Worm (Caenorhabditis elegans) whole organism, late embryonic: ENCODE measurements around the gene Y51H7BR.8.
A peak's percentile ranks its signal among the peaks of the same experiment; 100 is the strongest.

Experiments
- C38D4.7 ChIP-seq: fragments of 200-800 bp; sonication (Bioruptor generic); optimal IDR thresholded peaks from 2 replicates; lab custom pipeline; 2018; ENCODE audit warnings: mild to moderate bottlenecking, missing genetic modification characterization, moderate library complexity, missing compliant biosample characterization
- F13H6.1 ChIP-seq: sonication (generic microtip); optimal IDR thresholded peaks from 2 replicates; lab custom pipeline; 2016; ENCODE audit warnings: missing genetic modification characterization, missing compliant biosample characterization
- T23F11.4 ChIP-seq: fragments of 200-800 bp; sonication (Bioruptor generic); optimal IDR thresholded peaks from 2 replicates; lab custom pipeline; 2018; ENCODE audit warnings: mild to moderate bottlenecking, missing genetic modification characterization, missing compliant biosample characterization
- ceh-24 ChIP-seq: sonication (generic microtip); optimal IDR thresholded peaks from 2 replicates; lab custom pipeline; 2016; ENCODE audit warnings: mild to moderate bottlenecking, missing genetic modification characterization, missing compliant biosample characterization
- ceh-30 ChIP-seq: fragments of 150-350 bp; optimal IDR thresholded peaks from 2 replicates; lab custom pipeline; 2014; ENCODE audit warnings: missing biosample characterization, missing genetic modification characterization
- ceh-34 ChIP-seq: sonication (generic microtip); optimal IDR thresholded peaks from 2 replicates; lab custom pipeline; 2016; ENCODE audit warnings: mild to moderate bottlenecking, missing genetic modification characterization, missing compliant biosample characterization
- ceh-48 ChIP-seq: sonication (generic microtip); optimal IDR thresholded peaks from 2 replicates; lab custom pipeline; 2016; ENCODE audit warnings: missing genetic modification characterization, inconsistent platforms, missing compliant biosample characterization
- ceh-9 ChIP-seq: sonication (generic microtip); optimal IDR thresholded peaks from 2 replicates; lab custom pipeline; 2016; ENCODE audit warnings: mild to moderate bottlenecking, missing genetic modification characterization, inconsistent platforms, missing compliant biosample characterization
- elt-2 ChIP-seq: sonication (generic microtip); optimal IDR thresholded peaks from 2 replicates; lab custom pipeline; 2016; ENCODE audit warnings: missing genetic modification reagents, missing genetic modification characterization, missing compliant biosample characterization
- ets-4 ChIP-seq: sonication (generic microtip); optimal IDR thresholded peaks from 2 replicates; lab custom pipeline; 2016; ENCODE audit warnings: missing genetic modification characterization, missing compliant biosample characterization
- fkh-10 ChIP-seq: fragments of 150-350 bp; optimal IDR thresholded peaks from 2 replicates; lab custom pipeline; 2014; ENCODE audit warnings: missing biosample characterization, missing genetic modification reagents, missing genetic modification characterization
- gmeb-2 ChIP-seq: sonication (generic microtip); optimal IDR thresholded peaks from 2 replicates; lab custom pipeline; 2016; ENCODE audit warnings: missing genetic modification characterization, inconsistent platforms, missing compliant biosample characterization
- hlh-13 ChIP-seq: fragments of 200-800 bp; sonication (Bioruptor generic); optimal IDR thresholded peaks from 2 replicates; lab custom pipeline; 2018; ENCODE audit warnings: mild to moderate bottlenecking, missing genetic modification characterization, missing compliant biosample characterization
- hlh-15 ChIP-seq: sonication (generic microtip); optimal IDR thresholded peaks from 2 replicates; lab custom pipeline; 2016; ENCODE audit warnings: missing genetic modification characterization, missing compliant biosample characterization
- hlh-30 ChIP-seq: sonication (generic microtip); optimal IDR thresholded peaks from 2 replicates; lab custom pipeline; 2017; ENCODE audit warnings: antibody characterized with exemption, missing genetic modification characterization, missing compliant biosample characterization; ENCODE audit not compliant: insufficient read depth
- hlh-6 ChIP-seq: sonication (generic microtip); optimal IDR thresholded peaks from 2 replicates; lab custom pipeline; 2016; ENCODE audit warnings: missing genotype, missing genetic modification characterization, missing compliant biosample characterization
- lim-6 ChIP-seq: sonication (generic microtip); optimal IDR thresholded peaks from 2 replicates; lab custom pipeline; 2016; ENCODE audit warnings: missing genetic modification characterization, missing compliant biosample characterization
- lin-11 ChIP-seq: fragments of 200-800 bp; sonication (Bioruptor generic); optimal IDR thresholded peaks from 2 replicates; lab custom pipeline; 2018; ENCODE audit warnings: mild to moderate bottlenecking, missing genetic modification characterization, missing compliant biosample characterization
- madf-2 ChIP-seq: sonication (generic microtip); optimal IDR thresholded peaks from 2 replicates; lab custom pipeline; 2017; ENCODE audit warnings: missing genetic modification characterization, missing compliant biosample characterization
- nfya-1 ChIP-seq: sonication (generic microtip); optimal IDR thresholded peaks from 2 replicates; lab custom pipeline; 2017; ENCODE audit warnings: missing genetic modification characterization, mild to moderate bottlenecking, missing compliant biosample characterization, antibody characterized with exemption, moderate library complexity
- nhr-11 ChIP-seq: fragments of 150-350 bp; optimal IDR thresholded peaks from 2 replicates; lab custom pipeline; 2014; ENCODE audit warnings: missing biosample characterization, missing genetic modification characterization
- nhr-232 ChIP-seq: sonication (generic microtip); optimal IDR thresholded peaks from 2 replicates; lab custom pipeline; 2016; ENCODE audit warnings: missing genetic modification characterization, missing compliant biosample characterization
- odd-2 ChIP-seq: sonication (generic microtip); optimal IDR thresholded peaks from 2 replicates; lab custom pipeline; 2017; ENCODE audit warnings: antibody characterized with exemption, mild to moderate bottlenecking, missing genetic modification characterization, missing compliant biosample characterization
- pag-3 ChIP-seq: sonication (generic microtip); optimal IDR thresholded peaks from 2 replicates; lab custom pipeline; 2016; ENCODE audit warnings: missing compliant biosample characterization, missing genetic modification characterization, borderline replicate concordance
- pha-2 ChIP-seq: sonication (generic microtip); optimal IDR thresholded peaks from 2 replicates; lab custom pipeline; 2017; ENCODE audit warnings: mild to moderate bottlenecking, missing genetic modification characterization, missing compliant biosample characterization
- pqm-1 ChIP-seq: sonication (generic microtip); optimal IDR thresholded peaks from 2 replicates; lab custom pipeline; 2016; ENCODE audit warnings: missing genetic modification characterization, missing compliant biosample characterization
- pros-1 ChIP-seq: fragments of 150-350 bp; optimal IDR thresholded peaks from 2 replicates; lab custom pipeline; 2014; ENCODE audit warnings: missing biosample characterization, missing genetic modification reagents, missing genetic modification characterization
- ref-2 ChIP-seq: sonication (generic microtip); optimal IDR thresholded peaks from 2 replicates; lab custom pipeline; 2016; ENCODE audit warnings: missing genetic modification characterization, missing compliant biosample characterization
- sdc-2 ChIP-seq: sonication (generic microtip); optimal IDR thresholded peaks from 2 replicates; lab custom pipeline; 2016; ENCODE audit warnings: missing genotype, missing genetic modification characterization, missing compliant biosample characterization
- sox-4 ChIP-seq: sonication (generic microtip); optimal IDR thresholded peaks from 2 replicates; lab custom pipeline; 2017; ENCODE audit warnings: mild to moderate bottlenecking, missing genetic modification characterization, inconsistent platforms, missing compliant biosample characterization
- ttx-3 ChIP-seq: sonication (generic microtip); optimal IDR thresholded peaks from 2 replicates; lab custom pipeline; 2016; ENCODE audit warnings: missing genetic modification reagents, missing genetic modification characterization, missing compliant biosample characterization
- unc-55 ChIP-seq: sonication (generic microtip); optimal IDR thresholded peaks from 2 replicates; lab custom pipeline; 2017; ENCODE audit warnings: missing biosample characterization, missing genetic modification reagents, missing genetic modification characterization
- ztf-16 ChIP-seq: sonication (generic microtip); optimal IDR thresholded peaks from 2 replicates; lab custom pipeline; 2017; ENCODE audit warnings: missing genetic modification characterization, missing compliant biosample characterization

Gene Y51H7BR.8

ce11 chrII:1518914-1519313, at the start of gene Y51H7BR.8:
Gene Y51H7BR.8 (plus strand): TSS chrII:1519214.
- TF ChIP-seq odd-2 (tag; lab: Kevin White, UChicago) (no peak), pqm-1 (no peak), sox-4 (tag; lab: Kevin White, UChicago) (no peak), ceh-9 (tag; lab: Kevin White, UChicago) (no peak), ztf-16 (tag; lab: Kevin White, UChicago) (no peak), nhr-11 (tag; lab: Kevin White, UChicago) (no peak), ceh-30 (tag; lab: Kevin White, UChicago) (no peak), madf-2 (tag; lab: Kevin White, UChicago) (no peak), C38D4.7 (GFP tag; lab: Kevin White, UChicago) (no peak), ets-4 (tag; lab: Kevin White, UChicago) (no peak), ttx-3 (no peak), ceh-34 (tag; lab: Kevin White, UChicago) (no peak), nfya-1 (tag; lab: Kevin White, UChicago) (no peak), gmeb-2 (tag; lab: Kevin White, UChicago) (no peak), sdc-2 (no peak), F13H6.1 (tag; lab: Kevin White, UChicago) (no peak), lim-6 (tag; lab: Kevin White, UChicago) (no peak)
- TF ChIP-seq, all 69 proteins: peak for 0

- TF ChIP-seq ceh-30 (tag; lab: Kevin White, UChicago) (no peak), unc-55 (no peak), hlh-6 (tag; lab: Kevin White, UChicago) (no peak), ref-2 (tag; lab: Kevin White, UChicago) (no peak), pag-3 (no peak), T23F11.4 (GFP tag; lab: Kevin White, UChicago) (no peak)
These were observed 48.5 kb upstream of the Y51H7BR.8 start, which contains the start of gene H17B01.2 for ce11 chrII:1470515-1470966. Gene H17B01.2 (plus strand): TSS chrII:1470565.

DNA sequence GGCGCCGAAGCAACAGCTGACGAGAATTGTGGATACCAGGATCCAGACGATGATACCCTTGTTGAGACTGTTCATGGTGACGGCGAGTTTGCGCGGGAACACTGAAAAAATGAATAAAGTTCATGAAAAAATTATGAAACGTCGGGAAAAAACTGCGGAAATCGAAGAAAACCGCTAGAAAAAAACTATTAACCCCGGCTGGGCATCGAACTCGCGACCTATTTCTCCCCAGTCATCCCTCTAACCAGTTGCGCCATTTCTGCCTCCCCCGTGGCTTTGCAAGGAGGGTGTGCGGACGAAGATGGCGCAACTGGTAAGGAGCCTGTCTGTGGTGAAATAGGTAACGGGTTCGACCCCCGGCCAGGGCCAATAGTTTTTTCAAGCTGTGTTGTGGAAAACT, 45.5 kb upstream of the Y51H7BR.8 start, which contains the start of gene H17B01.5:
Gene H17B01.5 (minus strand): TSS at position 101 of the 400 bp plus-strand sequence.
- TF ChIP-seq pha-2 (tag; lab: Kevin White, UChicago) (no peak), ceh-30 (tag; lab: Kevin White, UChicago) (no peak), pros-1 (tag; lab: Kevin White, UChicago) (no peak), odd-2 (tag; lab: Kevin White, UChicago) (no peak), ceh-48 (no peak), lin-11 (no peak), ref-2 (tag; lab: Kevin White, UChicago) (no peak)

DNA sequence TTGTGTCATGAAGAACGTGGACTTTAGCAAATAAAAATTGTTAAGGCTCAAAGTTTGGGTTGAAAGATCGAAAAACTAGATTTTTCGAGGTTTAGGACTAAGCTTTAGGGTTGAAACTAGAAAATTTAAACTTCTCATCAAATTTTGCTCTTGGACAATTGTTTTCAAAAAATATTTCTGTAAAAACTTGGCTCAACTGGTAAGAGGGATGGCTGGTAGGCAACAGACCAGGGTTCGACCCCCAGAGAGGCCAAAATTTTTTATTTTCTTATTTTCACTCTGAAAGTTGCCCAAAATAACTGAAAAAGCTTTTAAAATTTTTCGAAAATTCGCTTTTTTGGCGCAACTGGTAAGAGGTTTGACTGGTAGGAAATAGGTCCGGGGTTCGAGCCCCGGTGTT, 44.2 kb upstream of the Y51H7BR.8 start:
- TF ChIP-seq hlh-13 (GFP tag; lab: Kevin White, UChicago) (no peak), ceh-24 (tag; lab: Kevin White, UChicago) (no peak), C38D4.7 (GFP tag; lab: Kevin White, UChicago) (no peak), hlh-30 (tag; lab: Kevin White, UChicago) (no peak), unc-55 (no peak), hlh-6 (tag; lab: Kevin White, UChicago) (no peak), hlh-15 (tag; lab: Kevin White, UChicago) (no peak), ceh-34 (tag; lab: Kevin White, UChicago) (no peak), pag-3 (no peak), nhr-232 (tag; lab: Kevin White, UChicago) (no peak)

DNA sequence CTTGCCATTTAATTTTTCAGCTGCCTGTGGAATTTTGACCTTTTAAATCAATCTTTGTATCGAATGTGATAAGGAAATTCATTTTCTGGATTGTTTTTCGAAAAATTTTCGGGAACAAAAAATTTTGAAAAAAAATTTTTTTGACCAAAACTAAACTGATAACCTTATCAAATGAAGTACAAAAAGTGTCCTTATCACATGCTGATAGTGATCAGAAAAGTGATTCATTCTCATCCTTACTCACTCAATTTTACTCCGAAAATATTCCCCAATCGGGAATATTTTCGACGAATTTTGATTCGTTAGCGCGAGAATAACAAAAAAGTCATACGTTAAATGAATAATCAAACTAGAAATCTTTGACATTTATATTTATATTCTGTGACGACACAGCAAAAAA, 43.7 kb upstream of the Y51H7BR.8 start:
- TF ChIP-seq C38D4.7 (GFP tag; lab: Kevin White, UChicago) (no peak), elt-2 (tag; lab: Kevin White, UChicago) (peak; percentile 85), fkh-10 (GFP tag; lab: Kevin White, UChicago) (no peak), pha-2 (tag; lab: Kevin White, UChicago) (no peak)
